Fruit fly (Drosophila melanogaster): ENCODE results near the gene ValRS-m.

The ValRS-m gene

DNA sequence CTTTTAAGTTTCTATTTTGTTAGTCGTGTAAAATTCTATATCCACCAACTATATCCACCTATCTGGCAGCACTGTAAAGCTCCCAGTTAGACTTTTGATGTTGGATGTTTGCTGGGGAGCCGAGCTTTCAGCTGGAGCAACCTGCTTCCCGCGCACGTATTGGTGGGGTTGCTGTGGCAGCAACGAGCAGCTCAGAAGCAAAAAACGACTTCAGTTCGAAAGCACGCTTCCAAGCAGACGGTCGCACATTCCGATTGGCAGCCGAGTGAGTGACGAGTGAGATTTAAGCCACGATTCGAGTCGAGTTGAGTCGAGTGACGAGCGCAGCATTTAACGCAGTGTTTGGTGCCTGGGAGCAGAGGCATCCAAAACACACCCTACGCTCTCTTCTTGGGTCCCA lies 52.2 kb downstream of the ValRS-m start, which contains the start of the genes Tsp66E and mfr (continued):
- TF ChIP-seq wek (GFP tag; optimal IDR thresholded peaks at IDR 0.05) (no peak), Camta (GFP tag; optimal IDR thresholded peaks at IDR 0.05) (no peak), fd96Cb (tag; optimal IDR thresholded peaks at IDR 0.05) (no peak), MBD-R2 (GFP tag; IDR thresholded peaks at IDR 0.05) (no peak), CG12659 (GFP tag; optimal IDR thresholded peaks at IDR 0.05) (peak; percentile 26), ase (GFP tag; IDR thresholded peaks at IDR 0.05) (no peak), kah (GFP tag; optimal IDR thresholded peaks at IDR 0.05) (no peak), C15 (GFP tag; IDR thresholded peaks at IDR 0.05) (no peak), stwl (tag; optimal IDR thresholded peaks at IDR 0.05) (no peak), CG17328 (GFP tag; IDR thresholded peaks at IDR 0.05) (peak; percentile 8; the same call in 1 of the 2 replicates), gro (GFP tag; optimal IDR thresholded peaks at IDR 0.05) (no peak), ham (GFP tag; IDR thresholded peaks at IDR 0.05) (no peak), yki (optimal IDR thresholded peaks at IDR 0.05) (no peak), knrl (GFP tag; IDR thresholded peaks at IDR 0.05; ENCODE audit: partially characterized antibody) (no peak; the same call in 2 of the 3 replicates), CG1792 (GFP tag; optimal IDR thresholded peaks at IDR 0.05) (no peak), sens (GFP tag) (no peak), pfk (GFP tag; optimal IDR thresholded peaks at IDR 0.05) (no peak), onecut (GFP tag; IDR thresholded peaks at IDR 0.05) (no peak), Hr3 (GFP tag; optimal IDR thresholded peaks at IDR 0.05) (no peak), NfI (GFP tag; optimal IDR thresholded peaks at IDR 0.05) (no peak), Mes4 (GFP tag; optimal IDR thresholded peaks at IDR 0.05) (no peak), CG3995 (GFP tag; optimal IDR thresholded peaks at IDR 0.05) (no peak), Atf3 (GFP tag; optimal IDR thresholded peaks at IDR 0.05) (no peak), Lhr (GFP tag; optimal IDR thresholded peaks at IDR 0.05) (no peak), CG6765 (GFP tag; optimal IDR thresholded peaks at IDR 0.05) (peak; percentile 24), CG2120 (GFP tag; optimal IDR thresholded peaks at IDR 0.05) (no peak), Ets65A (GFP tag) (no peak), CG1647 (GFP tag; optimal IDR thresholded peaks at IDR 0.05) (no peak), ATbp (GFP tag; optimal IDR thresholded peaks at IDR 0.05) (no peak), CoRest (tag; optimal IDR thresholded peaks at IDR 0.05) (no peak), Sox100B (GFP tag; optimal IDR thresholded peaks at IDR 0.05) (no peak), CG9932 (GFP tag; IDR thresholded peaks at IDR 0.05) (peak; percentile 30; the same call in 1 of the 2 replicates), CG13296 (GFP tag; optimal IDR thresholded peaks at IDR 0.05) (no peak), chif (GFP tag; optimal IDR thresholded peaks at IDR 0.05) (no peak), Myb (GFP tag; optimal IDR thresholded peaks at IDR 0.05) (peak; percentile 55), vvl (GFP tag; IDR thresholded peaks at IDR 0.05) (no peak; the same call in 1 of the 2 replicates), Gsc (GFP tag; IDR thresholded peaks at IDR 0.05) (no peak), CG16813 (GFP tag; IDR thresholded peaks at IDR 0.05; ENCODE audit: partially characterized antibody) (no peak), pnt (GFP tag; optimal IDR thresholded peaks at IDR 0.05) (no peak), Vsx1 (GFP tag; optimal IDR thresholded peaks at IDR 0.05) (peak; percentile 2), CG11398 (GFP tag; optimal IDR thresholded peaks at IDR 0.05) (no peak), zen2 (GFP tag; IDR thresholded peaks at IDR 0.05; ENCODE audit: partially characterized antibody) (peak; percentile 46; the same call in 1 of the 3 replicates), nom (GFP tag; optimal IDR thresholded peaks at IDR 0.05) (peak; percentile 88), CG7357 (GFP tag; IDR thresholded peaks at IDR 0.05) (no peak), fu2 (GFP tag; optimal IDR thresholded peaks at IDR 0.05) (no peak), CG34376 (GFP tag; optimal IDR thresholded peaks at IDR 0.05) (peak; percentile 21), CG13424 (tag; optimal IDR thresholded peaks at IDR 0.05) (no peak), Hey (tag; optimal IDR thresholded peaks at IDR 0.05) (no peak), ci (GFP tag; IDR thresholded peaks at IDR 0.05) (peak; percentile 74; the same call in 2 of the 3 replicates), slbo (GFP tag; IDR thresholded peaks at IDR 0.05) (peak; percentile 26; the same call in 1 of the 2 replicates), CG3726 (GFP tag; IDR thresholded peaks at IDR 0.05) (no peak), ftz-f1 (GFP tag; optimal IDR thresholded peaks at IDR 0.05) (peak; percentile 20)

Measured in whole organism, embryonic.